Fruit fly (Drosophila melanogaster) whole organism, prepupa: Measurements from ENCODE around the gene CG12589.

Experiments
- Blimp-1 ChIP-seq: fragments of 200-800 bp; sonication (Bioruptor generic); optimal IDR thresholded peaks from 3 replicates; lab custom pipeline; 2017; ENCODE audit warnings: missing biosample characterization, missing genetic modification characterization, mild to moderate bottlenecking, moderate library complexity, missing genetic modification reagents
- CG10631 ChIP-seq: fragments of 200-800 bp; sonication (Bioruptor generic); optimal IDR thresholded peaks from 2 replicates; lab custom pipeline; 2016; ENCODE audit warnings: missing biosample characterization, missing genetic modification characterization
- CG10669 ChIP-seq: fragments of 200-800 bp; sonication (Bioruptor generic); optimal IDR thresholded peaks from 3 replicates; lab custom pipeline; 2018; ENCODE audit warnings: missing biosample characterization, mild to moderate bottlenecking, missing genetic modification characterization, moderate library complexity
- CG11294 ChIP-seq: fragments of 200-800 bp; sonication (Bioruptor generic); IDR thresholded peaks from 2 replicates; pipeline ENCODE4 v1.3.6; 2022; ENCODE audit warnings: missing biosample characterization, missing genetic modification characterization
- CG11762 ChIP-seq: fragments of 200-800 bp; sonication (Bioruptor generic); optimal IDR thresholded peaks from 3 replicates; lab custom pipeline; 2016; ENCODE audit warnings: missing biosample characterization, missing genetic modification characterization; ENCODE audit not compliant: insufficient read depth
- CG11902 ChIP-seq: fragments of 200-800 bp; sonication (Bioruptor generic); optimal IDR thresholded peaks from 3 replicates; lab custom pipeline; 2016; ENCODE audit warnings: missing biosample characterization, missing genetic modification characterization
- CG15336 ChIP-seq: fragments of 200-800 bp; sonication (Bioruptor generic); IDR thresholded peaks from 2 replicates; pipeline ENCODE4 v1.3.6; 2022; ENCODE audit warnings: missing biosample characterization, missing genetic modification characterization
- CG16779 ChIP-seq: fragments of 200-800 bp; sonication (Bioruptor generic); optimal IDR thresholded peaks from 3 replicates; lab custom pipeline; 2017; ENCODE audit warnings: missing biosample characterization, mild to moderate bottlenecking, missing genetic modification characterization
- CG3032 ChIP-seq: fragments of 200-800 bp; optimal IDR thresholded peaks from 2 replicates; lab custom pipeline; 2019; ENCODE audit warnings: missing biosample characterization, mild to moderate bottlenecking, missing genetic modification characterization, moderate library complexity
- CG31627 ChIP-seq: fragments of 200-800 bp; sonication (Bioruptor generic); optimal IDR thresholded peaks from 3 replicates; lab custom pipeline; 2016; ENCODE audit warnings: missing biosample characterization, missing genetic modification characterization
- CG34406 ChIP-seq: fragments of 200-800 bp; sonication (Bioruptor generic); optimal IDR thresholded peaks from 3 replicates; lab custom pipeline; 2016; ENCODE audit warnings: missing biosample characterization, missing genetic modification characterization
- CG3919 ChIP-seq: fragments of 200-800 bp; sonication (Bioruptor generic); optimal IDR thresholded peaks from 3 replicates; lab custom pipeline; 2016; ENCODE audit warnings: missing biosample characterization, missing genetic modification characterization
- CG4318 ChIP-seq: fragments of 200-800 bp; sonication (Bioruptor generic); optimal IDR thresholded peaks from 3 replicates; lab custom pipeline; 2017; ENCODE audit warnings: missing biosample characterization, mild to moderate bottlenecking, missing genetic modification characterization
- CG6163 ChIP-seq: fragments of 200-800 bp; sonication (Bioruptor generic); IDR thresholded peaks from 3 replicates; pipeline ENCODE4 v1.3.6; 2022; ENCODE audit warnings: missing biosample characterization, missing genetic modification characterization
- CG6276 ChIP-seq: fragments of 200-800 bp; sonication (Bioruptor generic); optimal IDR thresholded peaks from 2 replicates; lab custom pipeline; 2017; ENCODE audit warnings: missing biosample characterization, mild to moderate bottlenecking, missing genetic modification characterization
- CG6792 ChIP-seq: fragments of 200-800 bp; sonication (Bioruptor generic); optimal IDR thresholded peaks from 3 replicates; lab custom pipeline; 2016; ENCODE audit warnings: missing biosample characterization, missing genetic modification characterization
- CG6854 ChIP-seq: fragments of 200-800 bp; sonication (Bioruptor generic); optimal IDR thresholded peaks from 2 replicates; lab custom pipeline; 2017; ENCODE audit warnings: missing biosample characterization, mild to moderate bottlenecking, missing genetic modification characterization
- CG7368 ChIP-seq: fragments of 200-800 bp; sonication (Bioruptor generic); optimal IDR thresholded peaks from 3 replicates; lab custom pipeline; 2016; ENCODE audit warnings: missing biosample characterization, missing genetic modification characterization
- CG8119 ChIP-seq: fragments of 200-800 bp; sonication (Bioruptor generic); IDR thresholded peaks from 3 replicates; pipeline ENCODE4 v1.3.6; 2022; ENCODE audit warnings: missing biosample characterization, missing genetic modification characterization
- CG8319 ChIP-seq: fragments of 200-800 bp; sonication (Bioruptor generic); optimal IDR thresholded peaks from 3 replicates; lab custom pipeline; 2016; ENCODE audit warnings: missing biosample characterization, missing genetic modification characterization
- CG8632 ChIP-seq: fragments of 200-800 bp; sonication (Bioruptor generic); optimal IDR thresholded peaks from 3 replicates; lab custom pipeline; 2016; ENCODE audit warnings: missing biosample characterization, missing genetic modification characterization
- CG9139 ChIP-seq: fragments of 200-800 bp; sonication (Bioruptor generic); optimal IDR thresholded peaks from 3 replicates; lab custom pipeline; 2017; ENCODE audit warnings: missing biosample characterization, mild to moderate bottlenecking, missing genetic modification characterization
- Eip75B ChIP-seq: fragments of 200-800 bp; sonication (Bioruptor generic); optimal IDR thresholded peaks from 3 replicates; lab custom pipeline; 2016; ENCODE audit warnings: missing biosample characterization, missing genetic modification characterization
- Eip78C ChIP-seq: fragments of 200-800 bp; sonication (Bioruptor generic); peaks from one replicate; lab custom pipeline; 2016; ENCODE audit warnings: missing biosample characterization, missing genetic modification characterization
- Ets21C ChIP-seq: fragments of 200-800 bp; sonication (Bioruptor generic); optimal IDR thresholded peaks from 3 replicates; lab custom pipeline; 2016; ENCODE audit warnings: missing biosample characterization, missing genetic modification characterization
- Gug ChIP-seq: fragments of 200-800 bp; sonication (Bioruptor generic); IDR thresholded peaks from 2 replicates; pipeline ENCODE4 v1.3.6; 2022; ENCODE audit warnings: missing biosample characterization, missing genetic modification characterization
- Hr38 ChIP-seq: sonication (Bioruptor generic); optimal IDR thresholded peaks from 2 replicates; lab custom pipeline; 2016; ENCODE audit warnings: missing biosample characterization, missing genetic modification characterization
- Lpt ChIP-seq: fragments of 200-800 bp; sonication (Bioruptor generic); optimal IDR thresholded peaks from 3 replicates; lab custom pipeline; 2016; ENCODE audit warnings: missing biosample characterization, missing genetic modification characterization
- Met ChIP-seq: fragments of 200-800 bp; sonication (Bioruptor generic); optimal IDR thresholded peaks from 3 replicates; lab custom pipeline; 2016; ENCODE audit warnings: missing biosample characterization, missing genetic modification characterization
- OdsH ChIP-seq: fragments of 200-800 bp; sonication (Bioruptor generic); optimal IDR thresholded peaks from 3 replicates; lab custom pipeline; 2016; ENCODE audit warnings: missing biosample characterization, missing genetic modification characterization
- Smox ChIP-seq: fragments of 200-800 bp; sonication (Bioruptor generic); optimal IDR thresholded peaks from 3 replicates; lab custom pipeline; 2016; ENCODE audit warnings: missing biosample characterization, missing genetic modification characterization
- Sox102F ChIP-seq: fragments of 200-800 bp; sonication (Bioruptor generic); optimal IDR thresholded peaks from 2 replicates; lab custom pipeline; 2016; ENCODE audit warnings: missing biosample characterization, mild to moderate bottlenecking, missing genetic modification characterization
- achi ChIP-seq: fragments of 200-800 bp; sonication (Bioruptor generic); optimal IDR thresholded peaks from 3 replicates; lab custom pipeline; 2016; ENCODE audit warnings: missing biosample characterization, missing genetic modification characterization
- dac ChIP-seq: fragments of 200-800 bp; sonication (Bioruptor generic); optimal IDR thresholded peaks from 2 replicates; lab custom pipeline; 2017; ENCODE audit warnings: missing biosample characterization, mild to moderate bottlenecking, missing genetic modification characterization
- dsx ChIP-seq: fragments of 200-800 bp; optimal IDR thresholded peaks from 3 replicates; lab custom pipeline; 2019; ENCODE audit warnings: missing biosample characterization, mild to moderate bottlenecking, missing genetic modification characterization, moderate library complexity; ENCODE audit not compliant: poor library complexity, severe bottlenecking
- eg ChIP-seq: fragments of 200-800 bp; sonication (Bioruptor generic); IDR thresholded peaks from 3 replicates; pipeline ENCODE4 v1.3.6; 2022; ENCODE audit warnings: missing biosample characterization, missing genetic modification characterization
- esn ChIP-seq: fragments of 200-800 bp; sonication (Bioruptor generic); optimal IDR thresholded peaks from 2 replicates; lab custom pipeline; 2016; ENCODE audit warnings: missing biosample characterization, mild to moderate bottlenecking, missing genetic modification characterization, moderate library complexity
- fd59A ChIP-seq: fragments of 200-800 bp; sonication (Bioruptor generic); optimal IDR thresholded peaks from 2 replicates; lab custom pipeline; 2017; ENCODE audit warnings: missing biosample characterization, mild to moderate bottlenecking, missing genetic modification characterization, missing genetic modification reagents
- fd85E ChIP-seq: fragments of 200-800 bp; sonication (Bioruptor generic); optimal IDR thresholded peaks from 3 replicates; lab custom pipeline; 2016; ENCODE audit warnings: missing biosample characterization, missing genetic modification characterization
- fkh ChIP-seq: fragments of 200-800 bp; sonication (Bioruptor generic); optimal IDR thresholded peaks from 3 replicates; lab custom pipeline; 2017; ENCODE audit warnings: missing biosample characterization, mild to moderate bottlenecking, missing genetic modification characterization, moderate library complexity
- lz ChIP-seq: fragments of 200-800 bp; sonication (Bioruptor generic); optimal IDR thresholded peaks from 3 replicates; lab custom pipeline; 2016; ENCODE audit warnings: missing biosample characterization, missing genetic modification characterization
- net ChIP-seq: fragments of 200-800 bp; sonication (Bioruptor generic); optimal IDR thresholded peaks from 3 replicates; lab custom pipeline; 2016; ENCODE audit warnings: missing biosample characterization, missing genetic modification characterization
- pdm3 ChIP-seq: fragments of 200-800 bp; sonication (Bioruptor generic); optimal IDR thresholded peaks from 3 replicates; lab custom pipeline; 2016; ENCODE audit warnings: missing biosample characterization, missing genetic modification characterization
- salr ChIP-seq, 2 experiments: fragments of 200-800 bp; sonication (Bioruptor generic); optimal IDR thresholded peaks; 3 replicates each; lab custom pipeline; 2016 to 2018; ENCODE audit warnings: missing biosample characterization in 2 of 2, missing genetic modification characterization in 2 of 2, mild to moderate bottlenecking in 1 of 2
- ss ChIP-seq, 2 experiments: fragments of 200-800 bp; sonication (Bioruptor generic); optimal IDR thresholded peaks; 2 replicates in 1 of 2; 3 replicates in 1 of 2; lab custom pipeline; 2017 to 2018; ENCODE audit warnings: mild to moderate bottlenecking in 2 of 2, missing biosample characterization in 2 of 2, missing genetic modification characterization in 2 of 2, moderate library complexity in 1 of 2
- svp ChIP-seq: fragments of 200-800 bp; sonication (Bioruptor generic); peaks from one replicate; lab custom pipeline; 2016; ENCODE audit warnings: missing biosample characterization, missing genetic modification characterization
- topi ChIP-seq: fragments of 200-800 bp; sonication (Bioruptor generic); optimal IDR thresholded peaks from 3 replicates; lab custom pipeline; 2016; ENCODE audit warnings: missing biosample characterization, missing genetic modification characterization
- vri ChIP-seq: fragments of 200-800 bp; sonication (Bioruptor generic); optimal IDR thresholded peaks from 3 replicates; lab custom pipeline; 2016; ENCODE audit warnings: missing biosample characterization, mild to moderate bottlenecking, missing genetic modification characterization

Gene CG12589

DNA sequence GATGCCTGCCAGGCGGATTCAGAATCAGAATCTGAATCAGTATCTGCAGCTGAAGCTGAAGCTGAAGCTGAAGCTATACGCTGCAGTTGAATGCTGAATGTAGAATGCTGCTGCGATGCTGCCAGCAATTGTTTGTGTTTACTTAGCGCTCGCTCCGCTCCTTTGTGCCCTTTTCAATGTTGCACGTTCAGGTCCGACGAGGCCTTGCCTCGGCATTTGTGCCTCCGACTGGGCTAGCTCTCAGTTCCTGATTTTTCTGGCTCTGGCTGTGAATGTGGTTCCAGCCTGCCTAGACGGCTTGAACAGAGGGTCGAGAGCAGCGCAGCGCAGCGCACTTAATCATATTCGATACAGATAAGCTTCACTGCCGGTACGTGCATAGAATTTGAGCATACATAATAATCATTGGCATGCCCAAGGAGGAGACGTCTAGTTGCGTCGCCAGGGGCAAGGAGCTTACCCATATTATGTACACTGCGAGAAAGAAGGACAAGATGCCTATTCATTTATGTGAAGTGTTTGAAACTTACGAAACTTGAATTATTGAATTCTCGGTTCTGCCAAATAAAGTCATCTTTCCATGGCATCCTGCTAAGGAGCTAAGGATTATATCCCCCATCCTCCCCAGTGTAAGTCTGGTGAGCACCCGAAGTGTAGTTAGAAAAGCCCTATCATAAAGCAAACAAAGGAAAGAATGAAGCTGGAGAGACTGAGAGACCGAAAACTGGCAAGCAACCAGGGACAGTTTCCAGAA is 18.2 kb downstream of the CG12589 start (continued):
- TF ChIP-seq Gug (peak; percentile 63), Ets21C (no peak), CG9139 (GFP tag; lab: Kevin White, UChicago) (peak; percentile 42), dac (GFP tag; lab: Kevin White, UChicago) (peak; percentile 25), CG11762 (GFP tag; lab: Kevin White, UChicago) (peak; percentile 52), CG6854 (peak; percentile 20), CG10631 (GFP tag; lab: Kevin White, UChicago) (peak; percentile 87), CG3919 (GFP tag; lab: Kevin White, UChicago) (peak; percentile 85), eg (peak; percentile 65; the same call in 2 of the 3 replicates)

DNA sequence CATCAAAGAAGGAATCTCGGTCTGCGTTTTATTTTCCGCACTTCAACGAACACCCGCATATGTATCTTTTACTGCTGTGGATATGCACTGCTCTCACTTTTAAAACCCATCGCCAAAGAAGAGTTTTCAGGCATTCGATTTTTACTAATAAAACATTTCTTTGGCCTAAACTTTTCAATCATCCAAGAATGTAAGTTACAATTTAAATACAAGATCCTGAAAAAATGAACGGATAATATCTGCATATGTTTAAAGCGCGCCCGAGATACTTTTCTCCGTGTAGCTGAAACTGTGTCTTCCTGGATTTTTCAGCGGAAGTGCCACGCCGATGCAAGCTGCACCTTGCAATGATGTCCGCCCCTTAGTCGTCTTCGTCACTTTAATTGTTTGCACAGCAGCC is 20.6 kb downstream of the CG12589 start:
- TF ChIP-seq Hr38 (no peak), lz (GFP tag; lab: Kevin White, UChicago) (peak; percentile 28), Lpt (GFP tag; lab: Kevin White, UChicago) (no peak), CG4318 (GFP tag; lab: Kevin White, UChicago) (no peak), CG9139 (GFP tag; lab: Kevin White, UChicago) (no peak), svp (GFP tag; lab: Kevin White, UChicago) (peak; percentile 74), CG3032 (peak; percentile 8), Eip75B (GFP tag; lab: Kevin White, UChicago) (peak; percentile 28), CG11902 (no peak), dac (GFP tag; lab: Kevin White, UChicago) (no peak), esn (GFP tag; lab: Kevin White, UChicago) (peak; percentile 50), fd59A (GFP tag; lab: Kevin White, UChicago) (peak; percentile 17), dsx (peak; percentile 36), fd85E (GFP tag; lab: Kevin White, UChicago) (no peak), fkh (GFP tag; lab: Kevin White, UChicago) (no peak), CG11294 (no peak), CG6854 (no peak), CG10669 (GFP tag; lab: Kevin White, UChicago) (peak; percentile 55), salr (GFP tag; optimal IDR thresholded peaks at IDR 0.05; lab: Kevin White, UChicago) (peak; percentile 26 to 42), Sox102F (GFP tag; lab: Kevin White, UChicago) (peak; percentile 42), Smox (peak; percentile 49), Blimp-1 (GFP tag; lab: Kevin White, UChicago) (no peak), Met (GFP tag; lab: Kevin White, UChicago) (peak; percentile 62), CG16779 (no peak), pdm3 (GFP tag; lab: Kevin White, UChicago) (peak; percentile 55), topi (GFP tag; lab: Kevin White, UChicago) (peak; percentile 54), CG7368 (GFP tag; lab: Kevin White, UChicago) (peak; percentile 6), CG8319 (GFP tag; lab: Kevin White, UChicago) (no peak), CG34406 (GFP tag; lab: Kevin White, UChicago) (peak; percentile 26), achi (GFP tag; lab: Kevin White, UChicago) (peak; percentile 38), Eip78C (GFP tag; lab: Kevin White, UChicago) (peak; percentile 83), CG15336 (GFP tag; lab: Robert Waterston, UW) (0 out of 2 replicates have a peak, but pooled peaks have one; percentile 11), net (GFP tag; lab: Kevin White, UChicago) (peak; percentile 19), CG6276 (GFP tag; lab: Kevin White, UChicago) (no peak), CG8632 (GFP tag; lab: Kevin White, UChicago) (no peak), OdsH (GFP tag; lab: Kevin White, UChicago) (peak; percentile 41), CG6792 (GFP tag; lab: Kevin White, UChicago) (peak; percentile 54), ss (GFP tag; optimal IDR thresholded peaks at IDR 0.05; lab: Kevin White, UChicago) (peak in 1 of 2 experiments; percentile 29), CG11762 (GFP tag; lab: Kevin White, UChicago) (no peak), CG10631 (GFP tag; lab: Kevin White, UChicago) (peak; percentile 51), CG8119 (GFP tag; lab: Robert Waterston, UW) (no peak), vri (GFP tag; lab: Kevin White, UChicago) (no peak), Ets21C (no peak), CG6163 (GFP tag; lab: Robert Waterston, UW) (no peak), CG31627 (GFP tag; lab: Kevin White, UChicago) (peak; percentile 38)
